Fruit fly (Drosophila melanogaster): ENCODE data around the gene CG42557.

Gene CG42557

dm6 chr3R:29926955-29927354 lies 6.1 kb upstream of the CG42557 start, which contains the start of gene CG15522:
Gene CG15522, plus strand, starts transcription at chr3R:29927255.
- no peak for TF ChIP-seq Myc (optimal IDR thresholded peaks at IDR 0.05)
- TF ChIP-seq h (optimal IDR thresholded peaks at IDR 0.05), result no peak
- TF ChIP-seq psq (optimal IDR thresholded peaks at IDR 0.05), result no peak
- TF ChIP-seq insv (optimal IDR thresholded peaks at IDR 0.05), result no peak
- no peak for TF ChIP-seq Sin3A (optimal IDR thresholded peaks at IDR 0.05)
- no peak for TF ChIP-seq ttk (optimal IDR thresholded peaks at IDR 0.05)

- TF ChIP-seq Sin3A (optimal IDR thresholded peaks at IDR 0.05) (no peak), ttk (optimal IDR thresholded peaks at IDR 0.05) (no peak)
Observed at dm6 chr3R:29930286-29930685, 2.8 kb upstream of the CG42557 start, which contains the start of gene alpha-Man-Ic. Gene alpha-Man-Ic, minus strand, starts transcription at chr3R:29930386.

- TF ChIP-seq psq (optimal IDR thresholded peaks at IDR 0.05) (no peak), h (optimal IDR thresholded peaks at IDR 0.05) (no peak), insv (optimal IDR thresholded peaks at IDR 0.05) (no peak), ttk (optimal IDR thresholded peaks at IDR 0.05) (no peak), Myc (optimal IDR thresholded peaks at IDR 0.05) (no peak), Sin3A (optimal IDR thresholded peaks at IDR 0.05) (no peak)
Observed at dm6 chr3R:29935756-29936155, 2.7 kb downstream of the CG42557 start, which contains the start of the genes eIF2Balpha and Vps13B. Gene eIF2Balpha, minus strand, starts transcription at chr3R:29935888. Gene Vps13B, plus strand, starts transcription at chr3R:29935978.

dm6 chr3R:29959329-29959728 lies 26.2 kb downstream of the CG42557 start:
- no peak for TF ChIP-seq Myc (optimal IDR thresholded peaks at IDR 0.05)
- no peak for TF ChIP-seq ttk (optimal IDR thresholded peaks at IDR 0.05)

- TF ChIP-seq Sin3A (optimal IDR thresholded peaks at IDR 0.05) (no peak), h (optimal IDR thresholded peaks at IDR 0.05) (no peak), ttk (optimal IDR thresholded peaks at IDR 0.05) (no peak), Myc (optimal IDR thresholded peaks at IDR 0.05) (no peak), psq (optimal IDR thresholded peaks at IDR 0.05) (no peak), insv (optimal IDR thresholded peaks at IDR 0.05) (no peak)
Observed at dm6 chr3R:29963102-29963501, 30.0 kb downstream of the CG42557 start.

dm6 chr3R:29969347-29969746 lies 36.3 kb downstream of the CG42557 start, which contains the start of gene TkR99D:
Gene TkR99D, minus strand, starts transcription at chr3R:29969447.
- TF ChIP-seq Sin3A (optimal IDR thresholded peaks at IDR 0.05) (no peak), ttk (optimal IDR thresholded peaks at IDR 0.05) (no peak)

- TF ChIP-seq psq (optimal IDR thresholded peaks at IDR 0.05) (no peak), ttk (optimal IDR thresholded peaks at IDR 0.05) (no peak), h (optimal IDR thresholded peaks at IDR 0.05) (no peak), Myc (optimal IDR thresholded peaks at IDR 0.05) (no peak), insv (optimal IDR thresholded peaks at IDR 0.05) (no peak), Sin3A (optimal IDR thresholded peaks at IDR 0.05) (no peak)
Observed at dm6 chr3R:29978595-29978994, 45.5 kb downstream of the CG42557 start.

- no peak for TF ChIP-seq insv (optimal IDR thresholded peaks at IDR 0.05)
- TF ChIP-seq Sin3A (optimal IDR thresholded peaks at IDR 0.05), result no peak
- TF ChIP-seq h (optimal IDR thresholded peaks at IDR 0.05), result no peak
- no peak for TF ChIP-seq Myc (optimal IDR thresholded peaks at IDR 0.05)
- TF ChIP-seq psq (optimal IDR thresholded peaks at IDR 0.05), result no peak
- no peak for TF ChIP-seq ttk (optimal IDR thresholded peaks at IDR 0.05)
Observed at dm6 chr3R:29981479-29981878, 48.4 kb downstream of the CG42557 start.

- TF ChIP-seq insv (optimal IDR thresholded peaks at IDR 0.05) (no peak), Sin3A (optimal IDR thresholded peaks at IDR 0.05) (no peak), Myc (optimal IDR thresholded peaks at IDR 0.05) (no peak), ttk (optimal IDR thresholded peaks at IDR 0.05) (no peak), h (optimal IDR thresholded peaks at IDR 0.05) (no peak), psq (optimal IDR thresholded peaks at IDR 0.05) (no peak)
Observed at dm6 chr3R:29982027-29982426, 48.9 kb downstream of the CG42557 start.

dm6 chr3R:29983073-29983544 lies 50.0 kb downstream of the CG42557 start, which contains the start of gene CG7896:
Gene CG7896, plus strand, starts transcription at chr3R:29983426.
- no peak for TF ChIP-seq psq (optimal IDR thresholded peaks at IDR 0.05)
- TF ChIP-seq ttk (optimal IDR thresholded peaks at IDR 0.05), result no peak
- TF ChIP-seq Sin3A (optimal IDR thresholded peaks at IDR 0.05), result no peak
- TF ChIP-seq insv (optimal IDR thresholded peaks at IDR 0.05), result no peak
- no peak for TF ChIP-seq Myc (optimal IDR thresholded peaks at IDR 0.05)
- no peak for TF ChIP-seq h (optimal IDR thresholded peaks at IDR 0.05)

dm6 chr3R:29983886-29984285 lies 50.8 kb downstream of the CG42557 start:
- no peak for TF ChIP-seq insv (optimal IDR thresholded peaks at IDR 0.05)
- TF ChIP-seq Myc (optimal IDR thresholded peaks at IDR 0.05), result no peak
- TF ChIP-seq Sin3A (optimal IDR thresholded peaks at IDR 0.05), result no peak
- TF ChIP-seq psq (optimal IDR thresholded peaks at IDR 0.05), result no peak

Data from Kc167 (cell line).